Worm (Caenorhabditis elegans) whole organism, L4/young adult: ENCODE measurements around the gene C06C3.10.

Source experiments
- W03F9.2 ChIP-seq: fragments of 150-350 bp; optimal IDR thresholded peaks from 2 replicates; lab custom pipeline; 2014; ENCODE audit warnings: missing biosample characterization, missing genetic modification characterization
- dao-5 ChIP-seq: sonication (generic microtip); optimal IDR thresholded peaks from 2 replicates; lab custom pipeline; 2016; ENCODE audit warnings: missing genotype, missing genetic modification characterization, moderate library complexity, missing compliant biosample characterization

DNA sequence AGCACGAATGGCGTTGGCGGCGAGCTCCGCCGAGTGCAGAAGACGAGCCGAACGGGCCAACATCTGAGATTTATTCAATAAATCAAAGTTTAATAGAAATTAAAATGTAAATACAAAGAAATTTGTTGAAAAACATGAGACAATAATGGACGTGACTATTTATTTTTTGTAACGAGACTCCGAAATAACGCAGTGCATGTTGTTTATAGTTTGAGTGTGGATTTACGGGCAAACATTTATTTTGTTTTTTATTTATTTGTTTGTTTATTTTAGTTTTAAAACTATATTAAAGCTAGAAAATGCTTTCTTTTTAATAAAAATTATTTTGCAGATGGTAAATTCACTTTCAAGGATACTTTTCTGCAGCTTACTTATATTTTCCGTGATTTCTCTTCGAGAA is 24.4 kb downstream of the C06C3.10 start, which contains the start of the genes sdhb-1 and cup-15:
- TF ChIP-seq W03F9.2 (tag; lab: Kevin White, UChicago) (no peak), dao-5 (tag; lab: Kevin White, UChicago) (no peak)
